Fruit fly (Drosophila melanogaster) whole organism, embryonic: ENCODE results near the gene CG46465.

Experiments
- CG10431 ChIP-seq: fragments of 200-800 bp; sonication (Bioruptor generic); optimal IDR thresholded peaks from 3 replicates; lab custom pipeline; 2018; ENCODE audit warnings: missing biosample characterization, mild to moderate bottlenecking, missing genetic modification characterization
- CG1233 ChIP-seq: fragments of 200-800 bp; sonication (Bioruptor generic); optimal IDR thresholded peaks from 4 replicates; lab custom pipeline; 2018; ENCODE audit warnings: missing biosample characterization, mild to moderate bottlenecking, missing genetic modification characterization
- CG15073 ChIP-seq: fragments of 200-800 bp; sonication (Bioruptor generic); optimal IDR thresholded peaks from 2 replicates; lab custom pipeline; 2016; ENCODE audit warnings: missing biosample characterization, missing genetic modification characterization
- CG17385 ChIP-seq: fragments of 200-800 bp; sonication (Bioruptor generic); optimal IDR thresholded peaks from 3 replicates; lab custom pipeline; 2018; ENCODE audit warnings: missing biosample characterization, mild to moderate bottlenecking, missing genetic modification characterization
- CG34224 ChIP-seq: fragments of 200-800 bp; sonication (Bioruptor generic); IDR thresholded peaks from 3 replicates; pipeline ENCODE4 v1.3.6; 2022; ENCODE audit warnings: missing biosample characterization, missing genetic modification characterization; ENCODE audit not compliant: partially characterized antibody
- CG42726 ChIP-seq: fragments of 200-800 bp; sonication (Bioruptor generic); IDR thresholded peaks from 2 replicates; pipeline ENCODE4 v1.3.6; 2022; ENCODE audit warnings: missing biosample characterization, missing genetic modification characterization; ENCODE audit not compliant: partially characterized antibody
- CG43689 ChIP-seq: fragments of 200-800 bp; sonication (Bioruptor generic); IDR thresholded peaks from 2 replicates; pipeline ENCODE4 v1.3.6; 2022; ENCODE audit warnings: missing biosample characterization, missing genetic modification characterization
- CG4820 ChIP-seq: fragments of 200-800 bp; sonication (Bioruptor generic); optimal IDR thresholded peaks from 3 replicates; lab custom pipeline; 2016; ENCODE audit warnings: missing biosample characterization, missing genetic modification characterization
- CG7786 ChIP-seq: fragments of 200-800 bp; sonication (Bioruptor generic); optimal IDR thresholded peaks from 2 replicates; lab custom pipeline; 2016; ENCODE audit warnings: missing biosample characterization, missing genetic modification characterization
- CG7839 ChIP-seq: fragments of 200-800 bp; sonication (Bioruptor generic); optimal IDR thresholded peaks from 3 replicates; lab custom pipeline; 2018; ENCODE audit warnings: missing biosample characterization, mild to moderate bottlenecking, missing genetic modification characterization, moderate library complexity
- CG9215 ChIP-seq: fragments of 200-800 bp; sonication (Bioruptor generic); IDR thresholded peaks from 2 replicates; pipeline ENCODE4 v1.3.6; 2022; ENCODE audit warnings: missing biosample characterization, missing genetic modification characterization
- CG9437 ChIP-seq: fragments of 200-800 bp; sonication (Bioruptor generic); optimal IDR thresholded peaks from 2 replicates; lab custom pipeline; 2018; ENCODE audit warnings: missing biosample characterization, mild to moderate bottlenecking, missing genetic modification characterization
- CG9817 ChIP-seq: fragments of 200-800 bp; sonication (Bioruptor generic); optimal IDR thresholded peaks from 2 replicates; lab custom pipeline; 2018; ENCODE audit warnings: missing biosample characterization, mild to moderate bottlenecking, missing genetic modification characterization, moderate library complexity
- CG9932 ChIP-seq: fragments of 200-800 bp; sonication (Bioruptor generic); IDR thresholded peaks from 2 replicates; pipeline ENCODE4 v1.3.6; 2022; ENCODE audit warnings: missing biosample characterization, missing genetic modification characterization
- Chrac-16 ChIP-seq: fragments of 200-800 bp; sonication (Bioruptor generic); optimal IDR thresholded peaks from 3 replicates; lab custom pipeline; 2016; ENCODE audit warnings: missing biosample characterization, missing genetic modification characterization
- Dfd ChIP-seq, 2 experiments: fragments of >200 bp; optimal IDR thresholded peaks; 2 replicates each; lab custom pipeline; 2017; ENCODE audit warnings: missing biosample characterization in 2 of 2, missing genetic modification characterization in 2 of 2
- Drgx ChIP-seq: fragments of 200-800 bp; sonication (Bioruptor generic); IDR thresholded peaks from 2 replicates; pipeline ENCODE4 v1.3.6; 2022; ENCODE audit warnings: missing biosample characterization, missing genetic modification characterization
- Eip74EF ChIP-seq, 2 experiments: fragments of 200-800 bp in 1 of 2; fragments of >200 bp in 1 of 2; sonication (Bioruptor generic) in 1 of 2; optimal IDR thresholded peaks; 2 replicates each; lab custom pipeline; 2017 to 2019; ENCODE audit warnings: missing biosample characterization in 2 of 2, missing genetic modification characterization in 2 of 2, mild to moderate bottlenecking in 1 of 2, moderate library complexity in 1 of 2
- Hsf ChIP-seq: fragments of 200-800 bp; sonication (Bioruptor generic); optimal IDR thresholded peaks from 3 replicates; lab custom pipeline; 2016; ENCODE audit warnings: missing biosample characterization, missing genetic modification characterization
- Jarid2 ChIP-seq: fragments of 200-800 bp; sonication (Bioruptor generic); optimal IDR thresholded peaks from 3 replicates; lab custom pipeline; 2017; ENCODE audit warnings: mild to moderate bottlenecking, missing biosample characterization, missing genetic modification reagents, missing genetic modification characterization
- Mes4 ChIP-seq: fragments of 200-800 bp; sonication (Bioruptor generic); optimal IDR thresholded peaks from 2 replicates; lab custom pipeline; 2016; ENCODE audit warnings: missing biosample characterization, missing genetic modification characterization
- Myb ChIP-seq: fragments of 200-800 bp; sonication (Bioruptor generic); optimal IDR thresholded peaks from 2 replicates; lab custom pipeline; 2016; ENCODE audit warnings: missing biosample characterization, missing genetic modification characterization
- Sox102F ChIP-seq: fragments of 200-800 bp; sonication (Bioruptor generic); optimal IDR thresholded peaks from 2 replicates; lab custom pipeline; 2018; ENCODE audit warnings: missing biosample characterization, mild to moderate bottlenecking, missing genetic modification characterization, moderate library complexity
- Stat92E ChIP-seq, 3 experiments: fragments of >200 bp in 2 of 3; fragments of 200-800 bp in 1 of 3; sonication (Bioruptor generic) in 1 of 3; optimal IDR thresholded peaks; 2 replicates each; lab custom pipeline; 2017 to 2019; ENCODE audit warnings: missing biosample characterization in 3 of 3, missing genetic modification characterization in 3 of 3, mild to moderate bottlenecking in 1 of 3, moderate library complexity in 1 of 3
- Taf1 ChIP-seq: fragments of 200-800 bp; sonication (Bioruptor generic); IDR thresholded peaks from 2 replicates; pipeline ENCODE4 v1.3.6; 2022; ENCODE audit warnings: missing biosample characterization, missing genetic modification characterization
- Vsx1 ChIP-seq: fragments of 200-800 bp; sonication (Bioruptor generic); optimal IDR thresholded peaks from 2 replicates; lab custom pipeline; 2017; ENCODE audit warnings: missing biosample characterization, mild to moderate bottlenecking, missing genetic modification characterization, missing genetic modification reagents
- aop ChIP-seq: fragments of 200-800 bp; sonication (Bioruptor generic); IDR thresholded peaks from 2 replicates; pipeline ENCODE4 v1.3.6; 2022; ENCODE audit warnings: missing biosample characterization, missing genetic modification characterization
- ara ChIP-seq: fragments of 200-800 bp; sonication (Bioruptor generic); IDR thresholded peaks from 2 replicates; pipeline ENCODE4 v1.3.6; 2022; ENCODE audit warnings: missing biosample characterization, missing genetic modification characterization
- ato ChIP-seq: fragments of 200-800 bp; sonication (Bioruptor generic); IDR thresholded peaks from 2 replicates; pipeline ENCODE4 v1.3.6; 2022; ENCODE audit warnings: missing biosample characterization, missing genetic modification characterization; ENCODE audit not compliant: partially characterized antibody
- bbx ChIP-seq: fragments of 200-800 bp; sonication (Bioruptor generic); IDR thresholded peaks from 2 replicates; pipeline ENCODE4 v1.3.6; 2022; ENCODE audit warnings: missing biosample characterization, missing genetic modification characterization; ENCODE audit not compliant: partially characterized antibody
- btn ChIP-seq: fragments of 200-800 bp; sonication (Bioruptor generic); optimal IDR thresholded peaks from 2 replicates; lab custom pipeline; 2016; ENCODE audit warnings: missing biosample characterization, missing genetic modification characterization
- chif ChIP-seq, 2 experiments: fragments of 200-800 bp; sonication (Bioruptor generic); optimal IDR thresholded peaks; 3 replicates each; lab custom pipeline; 2016; ENCODE audit warnings: missing biosample characterization in 2 of 2, missing genetic modification characterization in 2 of 2
- esg ChIP-seq: fragments of 200-800 bp; sonication (Bioruptor generic); conservative IDR thresholded peaks from 2 replicates; pipeline ENCODE4 v1.3.6; 2022; ENCODE audit warnings: missing biosample characterization, missing genetic modification characterization
- fd3F ChIP-seq: fragments of 200-800 bp; sonication (Bioruptor generic); optimal IDR thresholded peaks from 2 replicates; lab custom pipeline; 2018; ENCODE audit warnings: missing biosample characterization, mild to moderate bottlenecking, missing genetic modification characterization, moderate library complexity
- grau ChIP-seq: fragments of 200-800 bp; optimal IDR thresholded peaks from 3 replicates; lab custom pipeline; 2019; ENCODE audit warnings: missing biosample characterization, mild to moderate bottlenecking, missing genetic modification characterization, moderate library complexity
- gt ChIP-seq: fragments of 200-800 bp; sonication (Bioruptor generic); IDR thresholded peaks from 2 replicates; pipeline ENCODE4 v1.3.6; 2022; ENCODE audit warnings: missing biosample characterization, missing genetic modification characterization
- jumu ChIP-seq: fragments of 200-800 bp; sonication (Bioruptor generic); optimal IDR thresholded peaks from 3 replicates; lab custom pipeline; 2016; ENCODE audit warnings: missing biosample characterization, missing genetic modification characterization
- ken ChIP-seq: fragments of 200-800 bp; sonication (Bioruptor generic); IDR thresholded peaks from 3 replicates; pipeline ENCODE4 v1.3.6; 2022; ENCODE audit warnings: missing biosample characterization, missing genetic modification characterization
- nerfin-2 ChIP-seq: fragments of 200-800 bp; sonication (Bioruptor generic); IDR thresholded peaks from 2 replicates; pipeline ENCODE4 v1.3.6; 2022; ENCODE audit warnings: missing biosample characterization, missing genetic modification characterization; ENCODE audit not compliant: partially characterized antibody
- odd ChIP-seq: fragments of 200-800 bp; sonication (Bioruptor generic); optimal IDR thresholded peaks from 2 replicates; lab custom pipeline; 2017; ENCODE audit warnings: missing biosample characterization, mild to moderate bottlenecking, missing genetic modification characterization
- pan ChIP-seq, 4 experiments: fragments of >200 bp in 3 of 4; fragments of 200-800 bp in 1 of 4; sonication (Bioruptor generic) in 1 of 4; optimal IDR thresholded peaks in 3 of 4; IDR thresholded peaks in 1 of 4; 2 replicates each; pipeline versions ENCODE4 v1.3.6 to Lab custom; 2017 to 2022; ENCODE audit warnings: missing biosample characterization in 2 of 4, missing genetic modification characterization in 2 of 4, mixed read lengths in 1 of 4
- peb ChIP-seq: fragments of 200-800 bp; sonication (Bioruptor generic); IDR thresholded peaks from 2 replicates; pipeline ENCODE4 v1.3.6; 2022; ENCODE audit warnings: missing biosample characterization, missing genetic modification characterization
- phol ChIP-seq: fragments of 200-800 bp; sonication (Bioruptor generic); optimal IDR thresholded peaks from 3 replicates; lab custom pipeline; 2018; ENCODE audit warnings: missing biosample characterization, mild to moderate bottlenecking, missing genetic modification characterization, moderate library complexity
- psq ChIP-seq: fragments of 200-800 bp; sonication (Bioruptor generic); optimal IDR thresholded peaks from 2 replicates; lab custom pipeline; 2017; ENCODE audit warnings: missing biosample characterization, missing genetic modification characterization
- slbo ChIP-seq: fragments of 200-800 bp; sonication (Bioruptor generic); IDR thresholded peaks from 2 replicates; pipeline ENCODE4 v1.3.6; 2022; ENCODE audit warnings: missing biosample characterization, missing genetic modification characterization
- slp2 ChIP-seq: fragments of 200-800 bp; sonication (Bioruptor generic); optimal IDR thresholded peaks from 2 replicates; lab custom pipeline; 2016; ENCODE audit warnings: missing biosample characterization, missing genetic modification characterization
- stc ChIP-seq: fragments of 200-800 bp; sonication (Bioruptor generic); IDR thresholded peaks from 2 replicates; pipeline ENCODE4 v1.3.6; 2022; ENCODE audit warnings: missing biosample characterization, missing genetic modification characterization
- wdn ChIP-seq: fragments of 200-800 bp; sonication (Bioruptor generic); IDR thresholded peaks from 2 replicates; pipeline ENCODE4 v1.3.6; 2022; ENCODE audit warnings: missing biosample characterization, missing genetic modification characterization

CG46465 gene

dm6 chr2L:18948065-18948723 lies 44.1 kb upstream of the CG46465 start (continued):
- peak; percentile 66 for TF ChIP-seq odd (GFP tag; lab: Kevin White, UChicago)
- TF ChIP-seq CG9932 = no peak
- TF ChIP-seq bbx (GFP tag; lab: Robert Waterston, UW) = no peak
- TF ChIP-seq CG15073 (GFP tag; lab: Kevin White, UChicago) = peak; percentile 37
- TF ChIP-seq CG9215 = no peak
- TF ChIP-seq peb (GFP tag; lab: Robert Waterston, UW) = peak; percentile 48; the same call in 1 of the 2 replicates
- TF ChIP-seq nerfin-2 (GFP tag; lab: Robert Waterston, UW) = no peak
- TF ChIP-seq fd3F (GFP tag; lab: Kevin White, UChicago) = no peak
- peak; percentile 45 to 60 for TF ChIP-seq chif (GFP tag; optimal IDR thresholded peaks at IDR 0.05; lab: Kevin White, UChicago)
- TF ChIP-seq CG43689 (GFP tag; lab: Robert Waterston, UW) = no peak
- TF ChIP-seq slbo = 0 out of 2 replicates have a peak, but pooled peaks have one; percentile 22
- peak in 1 of 3 experiments; percentile 46 for TF ChIP-seq Stat92E (GFP tag; optimal IDR thresholded peaks at IDR 0.05; lab: Kevin White, UChicago)
- TF ChIP-seq slp2 (GFP tag; lab: Kevin White, UChicago) = peak; percentile 55
- TF ChIP-seq CG10431 (GFP tag; lab: Kevin White, UChicago) = peak; percentile 66
- TF ChIP-seq Vsx1 = peak; percentile 66
- TF ChIP-seq esg (GFP tag; lab: Robert Waterston, UW) = no peak
- no peak for TF ChIP-seq CG34224 (GFP tag; lab: Robert Waterston, UW)
- peak in 1 of 2 experiments; percentile 57 for TF ChIP-seq Eip74EF (GFP tag; optimal IDR thresholded peaks at IDR 0.05; lab: Kevin White, UChicago)
- TF ChIP-seq CG17385 (GFP tag; lab: Kevin White, UChicago) = peak; percentile 62
- TF ChIP-seq ken (GFP tag; lab: Robert Waterston, UW) = peak; percentile 61; the same call in 1 of the 3 replicates
- no peak for TF ChIP-seq Taf1
- TF ChIP-seq stc (GFP tag; lab: Robert Waterston, UW) = no peak
- no peak for TF ChIP-seq pan (optimal IDR thresholded peaks at IDR 0.05; lab: Kevin White, UChicago)
- TF ChIP-seq pan (GFP tag; optimal IDR thresholded peaks at IDR 0.05 in 1 of 2, IDR thresholded peaks at IDR 0.05 in 1 of 2) = peak in 1 of 2 experiments; percentile 36
- TF ChIP-seq CG7839 (tag; lab: Kevin White, UChicago) = peak; percentile 75
- TF ChIP-seq CG9437 (GFP tag; lab: Kevin White, UChicago) = peak; percentile 75
- TF ChIP-seq Sox102F (GFP tag; lab: Kevin White, UChicago) = peak; percentile 85
- peak; percentile 36 for TF ChIP-seq Mes4 (GFP tag; lab: Kevin White, UChicago)
- TF ChIP-seq wdn (GFP tag; lab: Robert Waterston, UW) = no peak
- no peak for TF ChIP-seq btn (GFP tag; lab: Kevin White, UChicago)
- TF ChIP-seq Jarid2 (GFP tag; lab: Kevin White, UChicago) = no peak
- peak; percentile 48 for TF ChIP-seq CG4820 (GFP tag; lab: Kevin White, UChicago)
- no peak for TF ChIP-seq ato (GFP tag; lab: Robert Waterston, UW)
- peak; percentile 19 for TF ChIP-seq CG7786 (GFP tag; lab: Kevin White, UChicago)
- no peak for TF ChIP-seq gt
- TF ChIP-seq CG9817 (tag; lab: Kevin White, UChicago) = peak; percentile 38
- peak; percentile 48 for TF ChIP-seq psq (GFP tag; lab: Kevin White, UChicago)
- TF ChIP-seq grau (tag; lab: Kevin White, UChicago) = peak; percentile 81
- TF ChIP-seq ara (GFP tag; lab: Robert Waterston, UW) = peak; percentile 30; the same call in 1 of the 2 replicates
- peak; percentile 68 for TF ChIP-seq Hsf (GFP tag; lab: Kevin White, UChicago)
- no peak for TF ChIP-seq aop (GFP tag; lab: Robert Waterston, UW)
- peak; percentile 66; the same call in 1 of the 2 replicates for TF ChIP-seq Drgx
- TF ChIP-seq jumu (GFP tag; lab: Kevin White, UChicago) = peak; percentile 18
- TF ChIP-seq Chrac-16 (GFP tag; lab: Kevin White, UChicago) = peak; percentile 54
- TF ChIP-seq CG42726 (GFP tag; lab: Robert Waterston, UW) = no peak
- TF ChIP-seq Dfd (GFP tag; optimal IDR thresholded peaks at IDR 0.05; lab: Kevin White, UChicago) = no peak
- TF ChIP-seq Myb (GFP tag; lab: Kevin White, UChicago) = no peak
- TF ChIP-seq CG1233 = peak; percentile 61
- peak; percentile 81 for TF ChIP-seq phol (tag; lab: Kevin White, UChicago)
